Worm (Caenorhabditis elegans) whole organism, young adult: ENCODE data around the gene T22C8.4.

Source experiments
- ccch-3 ChIP-seq: fragments of 200-800 bp; sonication (Bioruptor generic); optimal IDR thresholded peaks from 2 replicates; lab custom pipeline; 2018; ENCODE audit warnings: mild to moderate bottlenecking, missing genetic modification characterization, missing compliant biosample characterization
- ceh-91 ChIP-seq: fragments of 200-800 bp; sonication (Bioruptor generic); IDR thresholded peaks from 2 replicates; pipeline ENCODE4 v1.3.6; 2022; ENCODE audit warnings: missing genetic modification reagents, missing genetic modification characterization, missing compliant biosample characterization
- nfya-1 ChIP-seq: sonication (generic microtip); optimal IDR thresholded peaks from 2 replicates; lab custom pipeline; 2017; ENCODE audit warnings: antibody characterized with exemption, missing compliant biosample characterization, missing genetic modification characterization, borderline replicate concordance; ENCODE audit not compliant: insufficient read depth

DNA sequence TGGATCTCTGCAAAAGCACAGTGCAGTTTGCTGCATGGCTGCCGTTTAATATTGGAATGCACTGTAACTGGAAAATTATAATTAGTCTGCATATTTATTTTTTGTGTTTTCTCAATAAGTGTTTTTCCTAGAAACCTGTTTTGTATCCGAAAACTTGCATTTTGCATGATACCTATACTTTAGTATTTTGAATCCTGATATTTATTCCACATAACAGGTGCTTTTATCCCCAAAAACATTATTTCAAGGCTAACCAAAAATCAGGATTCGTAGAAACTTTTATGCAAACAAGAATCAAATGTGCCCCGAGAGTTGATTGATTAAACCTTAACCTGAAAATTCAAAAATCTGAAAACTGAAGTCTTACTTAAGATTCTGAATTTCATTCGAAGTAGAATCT is 12.7 kb downstream of the T22C8.4 start:
- TF ChIP-seq ccch-3 (GFP tag; lab: Kevin White, UChicago), result no peak
- no peak for TF ChIP-seq nfya-1 (tag; lab: Kevin White, UChicago)
- TF ChIP-seq ceh-91 (GFP tag; lab: Robert Waterston, UW), result no peak
